Worm (Caenorhabditis elegans): ENCODE results near the gene npp-9.

The npp-9 gene

ce11 chrIII:3426741-3427140 lies 22.5 kb upstream of the npp-9 start (continued):
- no peak for TF ChIP-seq ceh-28 (tag; optimal IDR thresholded peaks at IDR 0.05)
- peak; percentile 79 for TF ChIP-seq lim-7 (GFP tag; IDR thresholded peaks at IDR 0.05)
- TF ChIP-seq dmd-6 (GFP tag; IDR thresholded peaks at IDR 0.05), result peak; percentile 36
- peak; percentile 51; the same call in 1 of the 2 replicates for TF ChIP-seq vab-7 (GFP tag; IDR thresholded peaks at IDR 0.05)
- TF ChIP-seq nhr-41 (GFP tag; IDR thresholded peaks at IDR 0.05), result no peak
- no peak for TF ChIP-seq hlh-11 (tag; optimal IDR thresholded peaks at IDR 0.05)
- no peak for TF ChIP-seq Y75B8A.6 (GFP tag; IDR thresholded peaks at IDR 0.05)
- no peak for TF ChIP-seq mes-2 (tag; optimal IDR thresholded peaks at IDR 0.05; ENCODE audit: poor library complexity, severe bottlenecking)
- no peak for TF ChIP-seq pqm-1 (tag; optimal IDR thresholded peaks at IDR 0.05)
- no peak for TF ChIP-seq lsy-2 (tag; optimal IDR thresholded peaks at IDR 0.05)
- TF ChIP-seq madf-9 (GFP tag; conservative IDR thresholded peaks at IDR 0.05), result no peak
- TF ChIP-seq F49E8.2 (tag; optimal IDR thresholded peaks at IDR 0.05; ENCODE audit: borderline replicate concordance), result no peak
- TF ChIP-seq mxl-2 (GFP tag; conservative IDR thresholded peaks at IDR 0.05), result no peak
- no peak for TF ChIP-seq snpc-4 (tag; optimal IDR thresholded peaks at IDR 0.05)
- TF ChIP-seq fos-1 (tag; optimal IDR thresholded peaks at IDR 0.05), result no peak
- TF ChIP-seq zip-2 (tag; optimal IDR thresholded peaks at IDR 0.05), result no peak
- no peak for TF ChIP-seq ces-1 (GFP tag; optimal IDR thresholded peaks at IDR 0.05)
- no peak for TF ChIP-seq cey-2 (tag; optimal IDR thresholded peaks at IDR 0.05; ENCODE audit: borderline replicate concordance, insufficient read depth)
- no peak for TF ChIP-seq nhr-25 (tag; optimal IDR thresholded peaks at IDR 0.05; ENCODE audit: borderline replicate concordance, insufficient read depth)
- no peak for TF ChIP-seq egl-27 (tag; optimal IDR thresholded peaks at IDR 0.05)
- TF ChIP-seq mdt-29 (GFP tag; IDR thresholded peaks at IDR 0.05), result 0 out of 2 replicates have a peak, but pooled peaks have one; percentile 14
- no peak for TF ChIP-seq dmd-9 (GFP tag; IDR thresholded peaks at IDR 0.05)
- no peak for TF ChIP-seq fkh-10 (GFP tag; optimal IDR thresholded peaks at IDR 0.05)
- TF ChIP-seq lin-13 (GFP tag; optimal IDR thresholded peaks at IDR 0.05), result no peak
- TF ChIP-seq zag-1 (tag; optimal IDR thresholded peaks at IDR 0.05), result no peak
- TF ChIP-seq ceh-20 (GFP tag; IDR thresholded peaks at IDR 0.05), result 0 out of 2 replicates have a peak, but pooled peaks have one; percentile 15

- no peak for TF ChIP-seq tag-97 (GFP tag; IDR thresholded peaks at IDR 0.05)
- TF ChIP-seq dmd-6 (GFP tag; IDR thresholded peaks at IDR 0.05), result no peak
- no peak for TF ChIP-seq Y48G9A.11 (GFP tag; IDR thresholded peaks at IDR 0.05)
- no peak for TF ChIP-seq rbr-2 (tag; optimal IDR thresholded peaks at IDR 0.05)
- no peak for TF ChIP-seq egl-27 (tag; optimal IDR thresholded peaks at IDR 0.05)
- TF ChIP-seq attf-4 (tag; optimal IDR thresholded peaks at IDR 0.05), result no peak
- TF ChIP-seq ceh-20 (GFP tag; IDR thresholded peaks at IDR 0.05), result no peak
- TF ChIP-seq ces-1 (GFP tag; optimal IDR thresholded peaks at IDR 0.05), result no peak
- TF ChIP-seq duxl-1 (tag; optimal IDR thresholded peaks at IDR 0.05; ENCODE audit: poor library complexity), result no peak
- TF ChIP-seq lin-15B (tag; optimal IDR thresholded peaks at IDR 0.05), result no peak
- no peak for TF ChIP-seq mxl-3 (GFP tag; optimal IDR thresholded peaks at IDR 0.05)
- TF ChIP-seq snpc-1.2 (GFP tag; IDR thresholded peaks at IDR 0.05), result no peak
- TF ChIP-seq mep-1 (tag; optimal IDR thresholded peaks at IDR 0.05), result no peak
- TF ChIP-seq ZK337.2 (GFP tag; IDR thresholded peaks at IDR 0.05), result no peak
- TF ChIP-seq hlh-11 (tag; optimal IDR thresholded peaks at IDR 0.05), result no peak
- TF ChIP-seq php-3 (GFP tag; IDR thresholded peaks at IDR 0.05), result no peak
- TF ChIP-seq madf-9 (GFP tag; conservative IDR thresholded peaks at IDR 0.05), result no peak
- no peak for TF ChIP-seq dpl-1 (GFP tag; optimal IDR thresholded peaks at IDR 0.05)
Measured at ce11 chrIII:3425438-3425837, 21.2 kb upstream of the npp-9 start, which contains the start of gene metl-18. metl-18 (plus strand) TSS chrIII:3425738.

- peak; percentile 42 for TF ChIP-seq mes-2 (tag; optimal IDR thresholded peaks at IDR 0.05; ENCODE audit: poor library complexity, severe bottlenecking)
- TF ChIP-seq lim-7 (GFP tag; IDR thresholded peaks at IDR 0.05), result no peak
Measured at ce11 chrIII:3423924-3424323, 19.6 kb upstream of the npp-9 start.
